Worm (Caenorhabditis elegans) whole organism, L4 larva: ENCODE data around the gene K08H2.10.
A peak's percentile ranks its signal among the peaks of the same experiment; 100 is the strongest.

ENCODE experiments used
- F26F4.8 ChIP-seq: fragments of 200-800 bp; sonication (Bioruptor generic); conservative IDR thresholded peaks from 2 replicates; pipeline ENCODE4 v1.3.6; 2022; ENCODE audit warnings: missing genetic modification characterization, missing compliant biosample characterization
- F37D6.2 ChIP-seq: sonication (generic microtip); optimal IDR thresholded peaks from 2 replicates; lab custom pipeline; 2016; ENCODE audit warnings: mild to moderate bottlenecking, missing genetic modification characterization, missing compliant biosample characterization
- R02D3.7 ChIP-seq: fragments of 150-350 bp; sonication (generic microtip); optimal IDR thresholded peaks from 3 replicates; lab custom pipeline; 2014; ENCODE audit warnings: missing biosample characterization, missing genetic modification characterization
- T26A8.4 ChIP-seq: fragments of 200-800 bp; sonication (Bioruptor generic); IDR thresholded peaks from 2 replicates; pipeline ENCODE4 v1.3.6; 2022; ENCODE audit warnings: missing genetic modification characterization, missing compliant biosample characterization
- Y48G9A.11 ChIP-seq: fragments of 200-800 bp; sonication (Bioruptor generic); IDR thresholded peaks from 2 replicates; pipeline ENCODE4 v1.3.6; 2022; ENCODE audit warnings: missing genetic modification reagents, missing genetic modification characterization, missing compliant biosample characterization
- Y5F2A.4 ChIP-seq: fragments of 200-800 bp; sonication (Bioruptor generic); optimal IDR thresholded peaks from 2 replicates; lab custom pipeline; 2018; ENCODE audit warnings: mild to moderate bottlenecking, missing genetic modification characterization, missing compliant biosample characterization
- Y75B8A.6 ChIP-seq: fragments of 200-800 bp; sonication (Bioruptor generic); IDR thresholded peaks from 2 replicates; pipeline ENCODE4 v1.3.6; 2022; ENCODE audit warnings: missing genetic modification reagents, missing genetic modification characterization, missing compliant biosample characterization
- ZK546.5 ChIP-seq, 2 experiments: sonication (generic microtip); optimal IDR thresholded peaks; 2 replicates each; lab custom pipeline; 2017; ENCODE audit warnings: missing biosample characterization in 2 of 2, missing genetic modification characterization in 2 of 2
- ama-1 ChIP-seq: fragments of 150-350 bp; optimal IDR thresholded peaks from 2 replicates; lab custom pipeline; 2014; ENCODE audit warnings: inconsistent platforms, mixed read lengths
- attf-4 ChIP-seq: sonication (generic microtip); optimal IDR thresholded peaks from 3 replicates; lab custom pipeline; 2017; ENCODE audit warnings: missing biosample characterization, missing genetic modification characterization
- ceh-20 ChIP-seq: fragments of 200-800 bp; sonication (Bioruptor generic); IDR thresholded peaks from 2 replicates; pipeline ENCODE4 v1.3.6; 2022; ENCODE audit warnings: missing genetic modification reagents, missing genetic modification characterization, missing compliant biosample characterization
- ceh-28 ChIP-seq: fragments of 150-350 bp; optimal IDR thresholded peaks from 2 replicates; lab custom pipeline; 2014; ENCODE audit warnings: missing biosample characterization, missing genetic modification reagents, missing genetic modification characterization
- ceh-32 ChIP-seq: sonication (generic microtip); optimal IDR thresholded peaks from 2 replicates; lab custom pipeline; 2016; ENCODE audit warnings: mild to moderate bottlenecking, missing genetic modification characterization, missing compliant biosample characterization; ENCODE audit not compliant: poor library complexity
- ceh-62 ChIP-seq: sonication (generic microtip); optimal IDR thresholded peaks from 2 replicates; lab custom pipeline; 2017; ENCODE audit warnings: missing biosample characterization, missing genetic modification characterization
- ceh-82 ChIP-seq: sonication (generic microtip); optimal IDR thresholded peaks from 2 replicates; lab custom pipeline; 2017; ENCODE audit warnings: missing biosample characterization, missing genetic modification characterization
- daf-16 ChIP-seq, 3 experiments: sonication (generic microtip); optimal IDR thresholded peaks; 2 replicates each; lab custom pipeline; 2016 to 2017; ENCODE audit warnings: missing genetic modification characterization in 3 of 3, missing genetic modification reagents in 3 of 3, mild to moderate bottlenecking in 2 of 3, missing compliant biosample characterization in 2 of 3, missing biosample characterization in 1 of 3, moderate library complexity in 1 of 3
- daf-19 ChIP-seq: fragments of 200-800 bp; sonication (Bioruptor generic); conservative IDR thresholded peaks from 2 replicates; pipeline ENCODE4 v1.3.6; 2022; ENCODE audit warnings: missing genetic modification characterization, missing compliant biosample characterization
- dmd-6 ChIP-seq: fragments of 200-800 bp; sonication (Bioruptor generic); IDR thresholded peaks from 2 replicates; pipeline ENCODE4 v1.3.6; 2022; ENCODE audit warnings: missing genetic modification reagents, missing genetic modification characterization, missing compliant biosample characterization
- dmd-8 ChIP-seq: fragments of 200-800 bp; sonication (Bioruptor generic); IDR thresholded peaks from 2 replicates; pipeline ENCODE4 v1.3.6; 2022; ENCODE audit warnings: missing genetic modification characterization, missing compliant biosample characterization
- dmd-9 ChIP-seq: fragments of 200-800 bp; sonication (Bioruptor generic); IDR thresholded peaks from 2 replicates; pipeline ENCODE4 v1.3.6; 2022; ENCODE audit warnings: missing genetic modification reagents, missing genetic modification characterization, missing compliant biosample characterization
- duxl-1 ChIP-seq: sonication (generic microtip); optimal IDR thresholded peaks from 2 replicates; lab custom pipeline; 2016; ENCODE audit warnings: mild to moderate bottlenecking, missing genetic modification characterization, moderate library complexity, missing compliant biosample characterization; ENCODE audit not compliant: poor library complexity
- fkh-10 ChIP-seq: fragments of 150-350 bp; optimal IDR thresholded peaks from 2 replicates; lab custom pipeline; 2014; ENCODE audit warnings: missing biosample characterization, missing genetic modification reagents, missing genetic modification characterization
- gei-8 ChIP-seq: fragments of 200-800 bp; sonication (Bioruptor generic); optimal IDR thresholded peaks from 2 replicates; lab custom pipeline; 2018; ENCODE audit warnings: mild to moderate bottlenecking, missing genetic modification characterization, missing compliant biosample characterization
- hlh-11 ChIP-seq: fragments of 200-800 bp; sonication (Bioruptor generic); optimal IDR thresholded peaks from 2 replicates; lab custom pipeline; 2018; ENCODE audit warnings: mild to moderate bottlenecking, missing genetic modification characterization, missing compliant biosample characterization
- lim-7 ChIP-seq: fragments of 200-800 bp; sonication (Bioruptor generic); IDR thresholded peaks from 2 replicates; pipeline ENCODE4 v1.3.6; 2022; ENCODE audit warnings: missing genetic modification characterization, missing compliant biosample characterization
- lin-1 ChIP-seq: fragments of 200-800 bp; sonication (Bioruptor generic); IDR thresholded peaks from 2 replicates; pipeline ENCODE4 v1.3.6; 2022; ENCODE audit warnings: missing genetic modification reagents, missing genetic modification characterization, missing compliant biosample characterization
- lin-15B ChIP-seq: fragments of 150-350 bp; sonication (generic microtip); optimal IDR thresholded peaks from 3 replicates; lab custom pipeline; 2014; ENCODE audit warnings: missing biosample characterization, missing genetic modification characterization
- lin-29 ChIP-seq: fragments of 200-800 bp; sonication (Bioruptor generic); IDR thresholded peaks from 2 replicates; pipeline ENCODE4 v1.3.6; 2022; ENCODE audit warnings: missing genetic modification reagents, missing genetic modification characterization, missing compliant biosample characterization
- madf-9 ChIP-seq: fragments of 200-800 bp; sonication (Bioruptor generic); conservative IDR thresholded peaks from 2 replicates; pipeline ENCODE4 v1.3.6; 2022; ENCODE audit warnings: missing genetic modification reagents, missing genetic modification characterization, missing compliant biosample characterization
- mdl-1 ChIP-seq, 2 experiments: fragments of 150-350 bp in 1 of 2; sonication (generic microtip) in 1 of 2; optimal IDR thresholded peaks; 2 replicates each; lab custom pipeline; 2014 to 2017; ENCODE audit warnings: missing biosample characterization in 2 of 2, missing genetic modification characterization in 2 of 2
- mes-2 ChIP-seq: sonication (generic microtip); optimal IDR thresholded peaks from 2 replicates; lab custom pipeline; 2016; ENCODE audit warnings: missing genotype, mild to moderate bottlenecking, missing genetic modification characterization, missing compliant biosample characterization; ENCODE audit not compliant: poor library complexity, severe bottlenecking
- mxl-2 ChIP-seq: fragments of 200-800 bp; sonication (Bioruptor generic); conservative IDR thresholded peaks from 2 replicates; pipeline ENCODE4 v1.3.6; 2022; ENCODE audit warnings: missing genetic modification reagents, missing genetic modification characterization, missing compliant biosample characterization
- mxl-3 ChIP-seq: fragments of 200-800 bp; sonication (Bioruptor generic); optimal IDR thresholded peaks from 2 replicates; lab custom pipeline; 2018; ENCODE audit warnings: mild to moderate bottlenecking, missing genetic modification characterization, missing compliant biosample characterization
- nhr-10 ChIP-seq: fragments of 150-350 bp; optimal IDR thresholded peaks from 2 replicates; lab custom pipeline; 2014; ENCODE audit warnings: missing biosample characterization, missing genetic modification characterization
- nhr-102 ChIP-seq: sonication (generic microtip); optimal IDR thresholded peaks from 2 replicates; lab custom pipeline; 2016; ENCODE audit warnings: mild to moderate bottlenecking, missing genetic modification characterization, moderate library complexity, missing compliant biosample characterization
- nhr-111 ChIP-seq: fragments of 200-800 bp; sonication (Bioruptor generic); optimal IDR thresholded peaks from 2 replicates; lab custom pipeline; 2018; ENCODE audit warnings: mild to moderate bottlenecking, missing genetic modification characterization, missing compliant biosample characterization
- nhr-25 ChIP-seq: sonication (generic microtip); optimal IDR thresholded peaks from 2 replicates; lab custom pipeline; 2017; ENCODE audit warnings: missing genetic modification characterization, mild to moderate bottlenecking, missing compliant biosample characterization, antibody characterized with exemption, moderate library complexity, borderline replicate concordance; ENCODE audit not compliant: insufficient read depth
- nhr-42 ChIP-seq: fragments of 200-800 bp; sonication (Bioruptor generic); IDR thresholded peaks from 2 replicates; pipeline ENCODE4 v1.3.6; 2022; ENCODE audit warnings: missing genetic modification characterization, missing compliant biosample characterization
- nhr-48 ChIP-seq: sonication (generic microtip); optimal IDR thresholded peaks from 2 replicates; lab custom pipeline; 2016; ENCODE audit warnings: mild to moderate bottlenecking, missing genetic modification characterization, missing compliant biosample characterization
- nhr-76 ChIP-seq: fragments of 150-350 bp; optimal IDR thresholded peaks from 2 replicates; lab custom pipeline; 2014; ENCODE audit warnings: missing biosample characterization, missing genetic modification characterization
- nhr-77 ChIP-seq: fragments of 150-350 bp; optimal IDR thresholded peaks from 2 replicates; lab custom pipeline; 2014; ENCODE audit warnings: missing biosample characterization, missing genetic modification characterization
- php-3 ChIP-seq: fragments of 200-800 bp; sonication (Bioruptor generic); IDR thresholded peaks from 2 replicates; pipeline ENCODE4 v1.3.6; 2022; ENCODE audit warnings: missing genetic modification reagents, missing genetic modification characterization, missing compliant biosample characterization
- pqm-1 ChIP-seq: sonication (generic microtip); optimal IDR thresholded peaks from 2 replicates; lab custom pipeline; 2017; ENCODE audit warnings: missing biosample characterization, missing genetic modification characterization
- saeg-2 ChIP-seq: fragments of 200-800 bp; sonication (Bioruptor generic); IDR thresholded peaks from 2 replicates; pipeline ENCODE4 v1.3.6; 2022; ENCODE audit warnings: missing genetic modification reagents, missing genetic modification characterization, missing compliant biosample characterization
- set-16 ChIP-seq: fragments of 200-800 bp; sonication (Bioruptor generic); IDR thresholded peaks from 2 replicates; pipeline ENCODE4 v1.3.6; 2022; ENCODE audit warnings: missing genetic modification reagents, missing genetic modification characterization, missing compliant biosample characterization
- spr-3 ChIP-seq: fragments of 200-800 bp; sonication (Bioruptor generic); optimal IDR thresholded peaks from 2 replicates; lab custom pipeline; 2018; ENCODE audit warnings: mild to moderate bottlenecking, missing genetic modification characterization, missing compliant biosample characterization
- unc-130 ChIP-seq: sonication (generic microtip); optimal IDR thresholded peaks from 2 replicates; lab custom pipeline; 2016; ENCODE audit warnings: missing genetic modification reagents, missing genetic modification characterization, missing compliant biosample characterization
- zag-1 ChIP-seq: fragments of 150-350 bp; optimal IDR thresholded peaks from 2 replicates; lab custom pipeline; 2014; ENCODE audit warnings: missing biosample characterization, missing genetic modification characterization
- zfp-2 ChIP-seq: sonication (generic microtip); optimal IDR thresholded peaks from 2 replicates; lab custom pipeline; 2016; ENCODE audit warnings: mild to moderate bottlenecking, missing genetic modification characterization, missing compliant biosample characterization
- zfp-3 ChIP-seq: fragments of 200-800 bp; sonication (Bioruptor generic); conservative IDR thresholded peaks from 2 replicates; pipeline ENCODE4 v1.3.6; 2022; ENCODE audit warnings: missing genetic modification reagents, missing genetic modification characterization, missing compliant biosample characterization
- zip-2 ChIP-seq: fragments of 150-350 bp; optimal IDR thresholded peaks from 2 replicates; lab custom pipeline; 2014; ENCODE audit warnings: missing biosample characterization, missing genetic modification characterization

Gene K08H2.10

DNA sequence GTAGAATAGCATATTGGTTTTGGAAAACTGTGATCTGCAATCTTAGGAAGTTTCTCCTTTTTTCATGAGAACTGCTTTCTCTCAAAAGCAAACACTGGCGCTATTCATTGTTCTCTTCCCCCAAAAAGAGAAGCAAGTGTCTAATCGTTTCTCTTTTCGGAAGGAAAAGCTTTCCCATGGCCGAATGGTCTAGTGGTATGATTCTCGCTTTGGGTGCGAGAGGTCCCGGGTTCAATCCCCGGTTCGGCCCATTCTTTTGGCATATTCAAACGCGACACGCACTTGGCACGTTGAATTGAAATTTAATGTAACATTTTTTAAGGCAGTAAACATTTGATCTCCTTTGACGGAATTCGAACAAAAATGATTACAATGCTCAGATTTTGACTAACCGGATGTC lies 50.2 kb downstream of the K08H2.10 start (continued):
- peak; percentile 6 for TF ChIP-seq mxl-3
- TF ChIP-seq saeg-2 (GFP tag; lab: Robert Waterston, UW), result no peak
- TF ChIP-seq ama-1, result no peak
- TF ChIP-seq ceh-20 (GFP tag; lab: Robert Waterston, UW), result no peak
- TF ChIP-seq ceh-62 (tag; lab: Kevin White, UChicago), result no peak
- TF ChIP-seq madf-9 (GFP tag; lab: Robert Waterston, UW), result 0 out of 2 replicates have a peak, but pooled peaks have one; percentile 11
- TF ChIP-seq nhr-10 (tag; lab: Kevin White, UChicago), result no peak
- peak; percentile 41 for TF ChIP-seq mes-2 (tag; lab: Kevin White, UChicago)
- TF ChIP-seq R02D3.7 (tag; lab: Kevin White, UChicago), result no peak
- peak; percentile 40 for TF ChIP-seq nhr-48 (tag; lab: Kevin White, UChicago)
- no peak for TF ChIP-seq nhr-111 (GFP tag; lab: Kevin White, UChicago)
- no peak for TF ChIP-seq F37D6.2 (tag; lab: Kevin White, UChicago)
- no peak for TF ChIP-seq F26F4.8 (GFP tag; lab: Robert Waterston, UW)
- TF ChIP-seq nhr-77, result no peak
- TF ChIP-seq lin-29 (GFP tag; lab: Robert Waterston, UW), result no peak
- TF ChIP-seq gei-8 (GFP tag; lab: Kevin White, UChicago), result no peak
- TF ChIP-seq zfp-2 (tag; lab: Kevin White, UChicago), result no peak
- TF ChIP-seq unc-130, result no peak
- no peak for TF ChIP-seq nhr-42
- no peak for TF ChIP-seq attf-4 (tag; lab: Kevin White, UChicago)
- TF ChIP-seq ceh-32 (tag; lab: Kevin White, UChicago), result no peak
- TF ChIP-seq pqm-1 (tag; lab: Kevin White, UChicago), result no peak
- no peak for TF ChIP-seq zfp-3 (GFP tag; lab: Robert Waterston, UW)
- TF ChIP-seq zip-2 (tag; lab: Kevin White, UChicago), result no peak
- TF ChIP-seq mxl-2 (GFP tag; lab: Robert Waterston, UW), result no peak
- TF ChIP-seq fkh-10 (GFP tag; lab: Kevin White, UChicago), result no peak
- TF ChIP-seq lin-15B (tag; lab: Kevin White, UChicago), result no peak
- TF ChIP-seq mdl-1 (tag; optimal IDR thresholded peaks at IDR 0.05; lab: Kevin White, UChicago), result peak in 1 of 2 experiments; percentile 26
- TF ChIP-seq spr-3 (GFP tag; lab: Kevin White, UChicago), result no peak
- TF ChIP-seq nhr-76 (tag; lab: Kevin White, UChicago), result no peak
- no peak for TF ChIP-seq dmd-9 (GFP tag; lab: Robert Waterston, UW)
- peak; percentile 74 for TF ChIP-seq lim-7 (GFP tag; lab: Robert Waterston, UW)
- no peak for TF ChIP-seq Y75B8A.6 (GFP tag; lab: Robert Waterston, UW)
- TF ChIP-seq T26A8.4 (GFP tag; lab: Robert Waterston, UW), result 0 out of 2 replicates have a peak, but pooled peaks have one; percentile 11
- no peak for TF ChIP-seq ZK546.5 (tag; optimal IDR thresholded peaks at IDR 0.05; lab: Kevin White, UChicago)
- no peak for TF ChIP-seq ceh-82 (tag; lab: Kevin White, UChicago)
- no peak for TF ChIP-seq php-3 (GFP tag; lab: Robert Waterston, UW)
- 0 out of 2 replicates have a peak, but pooled peaks have one; percentile 8 for TF ChIP-seq Y48G9A.11
- no peak for TF ChIP-seq set-16
- no peak for TF ChIP-seq nhr-25 (tag; lab: Kevin White, UChicago)
- TF ChIP-seq duxl-1 (tag; lab: Kevin White, UChicago), result peak; percentile 47
- TF ChIP-seq dmd-8 (GFP tag; lab: Robert Waterston, UW), result no peak
- TF ChIP-seq daf-19, result no peak
- TF ChIP-seq hlh-11 (tag; lab: Kevin White, UChicago), result no peak
- no peak for TF ChIP-seq dmd-6
- TF ChIP-seq zag-1 (tag; lab: Kevin White, UChicago), result no peak
- TF ChIP-seq ceh-28 (tag; lab: Kevin White, UChicago), result no peak
- no peak for TF ChIP-seq Y5F2A.4 (GFP tag; lab: Kevin White, UChicago)
- no peak for TF ChIP-seq lin-1 (GFP tag; lab: Robert Waterston, UW)
- TF ChIP-seq nhr-102 (tag; lab: Kevin White, UChicago), result peak; percentile 10
- TF ChIP-seq daf-16 (GFP tag; optimal IDR thresholded peaks at IDR 0.05; lab: Kevin White, UChicago), result no peak
- TF ChIP-seq daf-16 (tag; optimal IDR thresholded peaks at IDR 0.05; lab: Kevin White, UChicago), result no peak
